Worm (Caenorhabditis elegans): Measurements from ENCODE around the gene C02B10.6.
"Not testable (repeated sequence)": the region's sequence is repeated elsewhere in the genome, so short reads cannot be mapped to it uniquely, and the experiment has no call there.

The C02B10.6 gene

DNA sequence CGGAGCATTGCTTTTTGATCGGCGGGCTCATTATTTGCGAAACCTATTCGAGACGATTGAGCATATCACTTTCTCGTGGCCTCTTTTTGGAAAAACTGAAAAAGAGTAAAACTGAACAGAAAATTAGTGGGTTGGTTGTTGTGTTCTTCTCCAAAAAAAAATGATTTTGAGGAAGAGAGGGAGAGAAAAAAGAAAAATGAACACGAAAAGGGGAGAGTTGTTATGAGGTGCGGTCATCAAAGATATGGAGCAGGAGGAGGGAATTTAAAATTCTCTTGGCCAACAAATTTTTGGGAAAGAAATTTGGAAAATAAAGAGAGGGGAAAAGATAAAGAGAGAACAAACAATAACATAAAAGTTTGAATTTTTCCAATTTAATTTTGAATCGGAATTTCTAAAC is 25.3 kb upstream of the C02B10.6 start, which contains the start of gene hot-9:
TSS of gene hot-9 (minus strand) at position 101 of the 400 bp plus-strand sequence.
- no peak for TF ChIP-seq ztf-11 (tag; optimal IDR thresholded peaks at IDR 0.05)
- no peak for TF ChIP-seq lin-39 (tag; optimal IDR thresholded peaks at IDR 0.05)
- TF ChIP-seq dpl-1 (GFP tag; optimal IDR thresholded peaks at IDR 0.05), result no peak
- no peak for TF ChIP-seq egl-13 (tag; optimal IDR thresholded peaks at IDR 0.05)
- TF ChIP-seq hlh-4 (tag; optimal IDR thresholded peaks at IDR 0.05), result no peak
- no peak for TF ChIP-seq nhr-71 (tag; optimal IDR thresholded peaks at IDR 0.05)
- TF ChIP-seq zip-4 (GFP tag; optimal IDR thresholded peaks at IDR 0.05), result no peak

ce11 chrIV:5054297-5054696 is 16.4 kb upstream of the C02B10.6 start:
- TF ChIP-seq ces-1 (GFP tag; optimal IDR thresholded peaks at IDR 0.05) (no peak), ets-5 (GFP tag; IDR thresholded peaks at IDR 0.05) (no peak), unc-30 (tag; optimal IDR thresholded peaks at IDR 0.05) (peak; percentile 62), mab-9 (GFP tag; IDR thresholded peaks at IDR 0.05) (peak; percentile 48; the same call in 1 of the 2 replicates)

DNA sequence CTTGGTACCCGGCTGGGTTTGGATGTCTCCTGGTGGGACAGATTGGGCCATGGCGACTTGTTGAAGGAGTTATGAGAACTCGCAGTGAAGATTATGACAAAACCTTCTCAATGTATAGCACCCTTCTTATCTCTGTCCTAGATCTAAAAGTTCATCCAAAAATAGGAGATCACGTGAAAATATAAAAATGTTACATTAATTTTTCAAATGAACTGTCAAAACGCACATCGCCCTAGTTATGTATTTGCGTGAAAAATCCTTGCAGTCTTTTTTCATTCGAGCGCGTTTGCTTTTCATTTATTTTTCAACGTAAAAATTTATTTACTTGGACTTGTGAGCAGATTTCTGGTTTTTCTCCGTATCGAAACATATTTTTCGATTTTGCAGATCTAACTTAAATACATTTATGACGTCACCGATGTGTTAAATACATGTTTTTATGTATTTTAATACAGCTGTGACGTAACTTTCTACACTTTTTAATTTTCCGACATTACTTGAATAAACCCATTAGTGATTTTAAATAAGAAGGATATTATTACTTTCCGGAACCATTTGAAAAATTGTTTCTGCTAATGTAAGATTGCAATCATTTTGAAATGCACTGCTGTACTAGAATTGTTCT is 14.6 kb upstream of the C02B10.6 start, which contains the start of gene msp-55:
TSS of gene msp-55 (minus strand) at position 51 of the 625 bp plus-strand sequence.
- TF ChIP-seq Y116A8C.19 (tag; optimal IDR thresholded peaks at IDR 0.05; ENCODE audit: borderline replicate concordance) (no peak), rnt-1 (tag; optimal IDR thresholded peaks at IDR 0.05) (no peak)

DNA sequence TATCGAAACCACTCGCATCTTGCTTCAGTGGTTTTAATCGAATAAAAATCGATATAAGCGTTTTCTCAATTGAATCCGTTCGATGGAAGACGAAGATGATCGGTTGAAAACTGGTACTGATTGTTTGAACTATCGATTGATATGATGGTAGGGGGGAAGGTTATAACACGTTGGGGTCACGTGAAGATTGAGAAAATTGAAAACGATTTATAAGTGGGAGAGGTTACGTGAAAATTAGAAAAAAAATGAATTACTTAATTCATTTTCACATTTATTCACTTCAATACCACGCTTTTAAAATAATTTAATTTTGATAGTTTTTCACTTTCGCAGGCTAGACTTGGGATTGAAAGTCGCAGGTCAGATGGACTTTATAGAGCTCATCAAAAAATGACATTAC is 9.7 kb upstream of the C02B10.6 start, which contains the start of gene C09B9.7:
TSS of gene C09B9.7 (minus strand) at position 101 of the 400 bp plus-strand sequence.
- TF ChIP-seq ets-5 (GFP tag; IDR thresholded peaks at IDR 0.05), result no peak
- TF ChIP-seq unc-98 (GFP tag; IDR thresholded peaks at IDR 0.05), result no peak
- no peak for TF ChIP-seq dpl-1 (GFP tag; optimal IDR thresholded peaks at IDR 0.05)
- no peak for TF ChIP-seq blmp-1 (tag; optimal IDR thresholded peaks at IDR 0.05)
- TF ChIP-seq nhr-71 (tag; optimal IDR thresholded peaks at IDR 0.05), result no peak
- TF ChIP-seq nhr-19 (GFP tag; conservative IDR thresholded peaks at IDR 0.05), result no peak
- TF ChIP-seq ztf-11 (tag; optimal IDR thresholded peaks at IDR 0.05), result no peak
- TF ChIP-seq nhr-12 (tag; optimal IDR thresholded peaks at IDR 0.05), result no peak
- no peak for TF ChIP-seq lin-13 (GFP tag; optimal IDR thresholded peaks at IDR 0.05)
- TF ChIP-seq Y116A8C.19 (tag; optimal IDR thresholded peaks at IDR 0.05; ENCODE audit: borderline replicate concordance), result no peak
- no peak for TF ChIP-seq skn-1 (tag; optimal IDR thresholded peaks at IDR 0.05)

DNA sequence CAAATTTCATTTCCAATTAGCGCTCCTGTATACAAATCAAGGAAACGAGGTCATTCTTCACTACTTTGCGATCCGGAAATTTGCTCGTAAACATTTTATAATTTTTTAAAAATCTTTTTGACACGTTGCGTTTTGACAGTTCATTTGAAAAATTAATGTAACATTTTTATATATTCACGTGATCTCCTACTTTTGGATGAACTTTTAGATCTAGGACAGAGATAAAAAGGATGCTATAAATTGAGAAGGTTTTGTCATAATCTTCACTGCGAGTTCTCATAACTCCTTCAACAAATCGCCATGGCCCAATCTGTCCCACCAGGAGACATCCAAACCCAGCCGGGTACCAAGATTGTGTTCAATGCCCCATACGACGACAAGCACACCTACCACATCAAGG is 8.4 kb upstream of the C02B10.6 start, which contains the start of gene msp-57:
TSS of gene msp-57 (plus strand) at position 301 of the 400 bp plus-strand sequence.
- not testable (repeated sequence) for TF ChIP-seq F16B12.6 (tag; optimal IDR thresholded peaks at IDR 0.05); mep-1 (tag; optimal IDR thresholded peaks at IDR 0.05); pag-3 (tag; optimal IDR thresholded peaks at IDR 0.05; ENCODE audit: borderline replicate concordance, insufficient read depth)

DNA sequence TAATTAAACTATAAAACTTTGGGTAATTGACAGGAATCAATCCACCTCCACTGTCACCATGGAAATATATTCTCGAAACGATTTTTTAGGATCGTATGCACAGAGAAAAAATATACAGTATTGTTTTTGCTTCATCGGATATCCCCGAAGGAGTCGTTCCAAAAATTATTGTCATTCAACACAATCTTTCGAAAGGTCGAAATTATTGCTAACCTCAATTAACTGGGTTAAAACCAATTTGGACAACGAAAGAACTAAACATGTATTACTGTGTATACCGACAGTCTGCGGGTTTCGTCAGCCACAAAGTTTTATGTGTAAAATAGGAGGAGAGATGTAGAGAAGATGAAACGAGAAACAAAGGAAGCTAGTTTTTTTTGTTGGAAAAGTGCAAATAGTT is 7.4 kb upstream of the C02B10.6 start:
- peak in 1 of 2 experiments; percentile 4 for TF ChIP-seq lin-35 (GFP tag; optimal IDR thresholded peaks at IDR 0.05)
- TF ChIP-seq lin-14 (GFP tag; optimal IDR thresholded peaks at IDR 0.05), result peak; percentile 64
- TF ChIP-seq jun-1 (tag; optimal IDR thresholded peaks at IDR 0.05), result no peak
- TF ChIP-seq lir-3 (tag; optimal IDR thresholded peaks at IDR 0.05; ENCODE audit: poor library complexity), result no peak
- no peak for TF ChIP-seq zip-4 (GFP tag; optimal IDR thresholded peaks at IDR 0.05)
- TF ChIP-seq unc-98 (GFP tag; IDR thresholded peaks at IDR 0.05), result no peak
- TF ChIP-seq mab-9 (GFP tag; IDR thresholded peaks at IDR 0.05), result no peak
- TF ChIP-seq ces-1 (GFP tag; optimal IDR thresholded peaks at IDR 0.05), result no peak
- TF ChIP-seq unc-30 (tag; optimal IDR thresholded peaks at IDR 0.05), result no peak
- peak; percentile 96 for TF ChIP-seq snpc-4 (tag; optimal IDR thresholded peaks at IDR 0.05)
- TF ChIP-seq nhr-90 (tag; optimal IDR thresholded peaks at IDR 0.05; ENCODE audit: poor library complexity), result peak; percentile 70
- TF ChIP-seq lin-39 (tag; optimal IDR thresholded peaks at IDR 0.05), result no peak
- TF ChIP-seq nhr-47 (tag; optimal IDR thresholded peaks at IDR 0.05), result peak; percentile 52
- peak; percentile 60 for TF ChIP-seq nhr-20 (tag; optimal IDR thresholded peaks at IDR 0.05)
- TF ChIP-seq mdl-1 (tag; optimal IDR thresholded peaks at IDR 0.05), result no peak
- TF ChIP-seq efl-1 (optimal IDR thresholded peaks at IDR 0.05), result peak in 1 of 2 experiments; percentile 12
- no peak for TF ChIP-seq efl-1 (GFP tag; optimal IDR thresholded peaks at IDR 0.05 in 1 of 2)
- no peak for TF ChIP-seq egl-27 (tag; optimal IDR thresholded peaks at IDR 0.05)
- TF ChIP-seq nhr-76 (tag; optimal IDR thresholded peaks at IDR 0.05), result no peak
- TF ChIP-seq pqm-1 (tag; optimal IDR thresholded peaks at IDR 0.05), result no peak
- TF ChIP-seq sptf-1 (tag; optimal IDR thresholded peaks at IDR 0.05), result no peak
- TF ChIP-seq C34B4.2 (tag; optimal IDR thresholded peaks at IDR 0.05), result no peak
- no peak for TF ChIP-seq hpl-2 (GFP tag; optimal IDR thresholded peaks at IDR 0.05)
- no peak for TF ChIP-seq hlh-17 (GFP tag; optimal IDR thresholded peaks at IDR 0.05; ENCODE audit: borderline replicate concordance)
